Worm (Caenorhabditis elegans): ENCODE results near the gene sek-1.

ce11 chrX:7778786-7779185 lies 37.7 kb upstream of the sek-1 start:
- TF ChIP-seq grh-1 (GFP tag; IDR thresholded peaks at IDR 0.05) (peak; percentile 27; the same call in 1 of the 2 replicates), nhr-11 (tag; optimal IDR thresholded peaks at IDR 0.05) (no peak), nhr-90 (tag; optimal IDR thresholded peaks at IDR 0.05; ENCODE audit: poor library complexity) (no peak), unc-62 (GFP tag; optimal IDR thresholded peaks at IDR 0.05) (no peak)
